Worm (Caenorhabditis elegans): ENCODE results near the gene akt-2.

akt-2 gene

ce11 chrX:14173850-14174249, 26.4 kb downstream of the akt-2 start, which contains the start of gene idhb-1:
Gene idhb-1 (minus strand): TSS chrX:14174063.
- TF ChIP-seq mml-1 (tag; optimal IDR thresholded peaks at IDR 0.05), result no peak
- TF ChIP-seq ama-1 (optimal IDR thresholded peaks at IDR 0.05), result peak; percentile 11
- TF ChIP-seq ceh-9 (tag; optimal IDR thresholded peaks at IDR 0.05), result no peak
- TF ChIP-seq R02D3.7 (tag; optimal IDR thresholded peaks at IDR 0.05), result peak; percentile 8
- TF ChIP-seq snpc-4 (tag; optimal IDR thresholded peaks at IDR 0.05), result peak; percentile 55
- no peak for TF ChIP-seq elt-3 (tag; optimal IDR thresholded peaks at IDR 0.05)
- TF ChIP-seq nhr-237 (tag; optimal IDR thresholded peaks at IDR 0.05), result no peak
- no peak for TF ChIP-seq sea-2 (GFP tag; optimal IDR thresholded peaks at IDR 0.05)
- peak; percentile 11 for TF ChIP-seq egl-5 (tag; optimal IDR thresholded peaks at IDR 0.05)
- peak; percentile 85 for TF ChIP-seq lin-39 (tag; optimal IDR thresholded peaks at IDR 0.05)
- no peak for TF ChIP-seq fos-1 (tag; optimal IDR thresholded peaks at IDR 0.05)
- no peak for TF ChIP-seq eor-1 (tag; optimal IDR thresholded peaks at IDR 0.05)
- no peak for TF ChIP-seq ZK546.5 (tag; optimal IDR thresholded peaks at IDR 0.05)
- TF ChIP-seq nhr-23 (tag; optimal IDR thresholded peaks at IDR 0.05), result peak; percentile 34
- peak; percentile 53 for TF ChIP-seq hmg-11 (tag; optimal IDR thresholded peaks at IDR 0.05)
- TF ChIP-seq lin-15B (tag; optimal IDR thresholded peaks at IDR 0.05), result peak; percentile 80
- TF ChIP-seq pha-4 (tag; optimal IDR thresholded peaks at IDR 0.05), result peak; percentile 82
- no peak for TF ChIP-seq zag-1 (tag; optimal IDR thresholded peaks at IDR 0.05)
- peak; percentile 80 for TF ChIP-seq nfya-1 (tag; optimal IDR thresholded peaks at IDR 0.05; ENCODE audit: insufficient read depth)
- no peak for TF ChIP-seq skn-1 (tag; optimal IDR thresholded peaks at IDR 0.05)
- TF ChIP-seq fkh-10 (GFP tag; optimal IDR thresholded peaks at IDR 0.05), result peak; percentile 8
- TF ChIP-seq elt-2 (tag; optimal IDR thresholded peaks at IDR 0.05), result peak; percentile 38
- TF ChIP-seq egl-27 (tag; optimal IDR thresholded peaks at IDR 0.05), result no peak
- peak; percentile 21 for TF ChIP-seq tbx-2 (tag; optimal IDR thresholded peaks at IDR 0.05)
- TF ChIP-seq nhr-11 (tag; optimal IDR thresholded peaks at IDR 0.05), result no peak
- no peak for TF ChIP-seq ztf-11 (tag; optimal IDR thresholded peaks at IDR 0.05)
- no peak for TF ChIP-seq ceh-82 (tag; optimal IDR thresholded peaks at IDR 0.05)
- TF ChIP-seq jun-1 (tag; optimal IDR thresholded peaks at IDR 0.05), result peak; percentile 50
- TF ChIP-seq unc-39 (tag; optimal IDR thresholded peaks at IDR 0.05), result no peak
- peak; percentile 9 for TF ChIP-seq pqm-1 (tag; optimal IDR thresholded peaks at IDR 0.05)
- no peak for TF ChIP-seq nhr-77 (tag; optimal IDR thresholded peaks at IDR 0.05)
- no peak for TF ChIP-seq ceh-16 (tag; optimal IDR thresholded peaks at IDR 0.05)
- TF ChIP-seq ceh-28 (tag; optimal IDR thresholded peaks at IDR 0.05), result peak; percentile 88
- TF ChIP-seq aly-2 (tag; optimal IDR thresholded peaks at IDR 0.05), result no peak
- peak; percentile 78 for TF ChIP-seq nhr-25 (tag; optimal IDR thresholded peaks at IDR 0.05)
- TF ChIP-seq nhr-67 (tag; optimal IDR thresholded peaks at IDR 0.05), result no peak

DNA sequence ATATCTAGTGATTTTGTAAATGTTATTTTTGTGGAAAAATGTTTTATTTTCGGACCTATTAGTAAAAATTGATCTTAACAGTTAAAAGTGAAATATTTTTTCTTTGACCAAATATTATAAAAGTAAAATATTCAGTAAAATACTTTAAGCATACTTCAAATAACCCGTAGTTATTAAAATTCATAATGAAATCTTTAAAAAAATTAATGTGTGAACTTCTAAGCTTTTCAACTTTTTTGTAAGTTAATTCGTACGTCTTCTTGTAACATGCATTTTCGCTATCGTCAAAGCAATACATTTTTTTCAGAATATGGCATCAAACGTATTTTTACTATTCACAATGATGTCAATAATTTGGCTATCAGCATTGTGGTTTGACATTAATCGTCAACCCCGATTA, 28.2 kb downstream of the akt-2 start, which contains the start of gene C37E2.2:
Gene C37E2.2 (plus strand): TSS at position 301 of the 400 bp plus-strand sequence.
- TF ChIP-seq sea-2 (GFP tag; optimal IDR thresholded peaks at IDR 0.05) (no peak), fos-1 (tag; optimal IDR thresholded peaks at IDR 0.05) (no peak), R02D3.7 (tag; optimal IDR thresholded peaks at IDR 0.05) (no peak), snpc-4 (tag; optimal IDR thresholded peaks at IDR 0.05) (no peak), ceh-16 (tag; optimal IDR thresholded peaks at IDR 0.05) (no peak), nhr-11 (tag; optimal IDR thresholded peaks at IDR 0.05) (no peak)

DNA sequence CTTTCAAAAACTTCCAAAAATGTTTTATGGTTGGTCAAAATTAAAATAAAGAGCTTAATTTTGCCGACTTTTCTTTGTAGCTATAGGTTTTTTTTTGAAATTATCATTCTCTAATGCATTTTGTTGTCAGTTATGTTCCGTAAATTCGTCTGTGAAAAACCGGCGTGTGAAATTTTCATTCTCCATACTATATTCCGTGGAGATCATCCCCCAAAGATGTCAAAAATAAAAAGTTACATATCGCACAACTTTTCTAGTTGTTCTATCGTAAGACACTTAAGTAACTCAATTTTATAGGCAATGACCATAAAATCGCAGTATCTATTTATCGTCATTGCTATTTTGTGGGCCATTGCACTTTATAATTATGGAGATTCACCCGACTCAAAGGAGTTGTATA, 31.2 kb downstream of the akt-2 start, which contains the start of gene C37E2.10:
Gene C37E2.10 (plus strand): TSS at position 301 of the 400 bp plus-strand sequence.
- TF ChIP-seq elt-2 (tag; optimal IDR thresholded peaks at IDR 0.05) (no peak), ama-1 (optimal IDR thresholded peaks at IDR 0.05) (no peak), egl-27 (tag; optimal IDR thresholded peaks at IDR 0.05) (no peak), nhr-67 (tag; optimal IDR thresholded peaks at IDR 0.05) (no peak), nhr-237 (tag; optimal IDR thresholded peaks at IDR 0.05) (no peak), zag-1 (tag; optimal IDR thresholded peaks at IDR 0.05) (no peak), unc-62 (GFP tag; optimal IDR thresholded peaks at IDR 0.05) (no peak), fos-1 (tag; optimal IDR thresholded peaks at IDR 0.05) (no peak), eor-1 (tag; optimal IDR thresholded peaks at IDR 0.05) (no peak), fkh-2 (tag; optimal IDR thresholded peaks at IDR 0.05) (no peak), ceh-16 (tag; optimal IDR thresholded peaks at IDR 0.05) (no peak), sea-2 (GFP tag; optimal IDR thresholded peaks at IDR 0.05) (no peak), egl-5 (tag; optimal IDR thresholded peaks at IDR 0.05) (no peak)

DNA sequence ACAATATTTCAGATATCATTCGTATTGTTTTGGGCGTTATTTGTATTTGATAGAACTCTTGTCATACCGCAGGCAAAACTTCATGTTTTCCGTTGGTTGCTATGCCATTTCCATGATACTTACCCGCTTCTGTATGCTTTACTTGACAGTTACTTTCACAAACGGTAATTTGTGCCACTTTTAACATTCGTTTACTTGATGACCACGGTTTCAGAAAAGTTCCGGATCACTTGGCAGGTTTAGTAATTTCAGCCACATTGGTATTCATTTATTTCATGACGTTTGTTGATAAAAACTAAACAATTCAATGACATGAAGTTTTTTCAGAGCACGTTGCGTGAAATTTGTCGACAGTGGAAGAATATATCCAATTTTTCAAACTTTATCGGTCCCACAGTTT, 32.0 kb downstream of the akt-2 start:
- no peak for TF ChIP-seq fos-1 (tag; optimal IDR thresholded peaks at IDR 0.05)

All from whole organism, L3 larva.